Worm (Caenorhabditis elegans) whole organism, L3 larva: ENCODE data around the gene Y47D3A.14.

Source experiments
- elt-3 ChIP-seq, 3 experiments: fragments of 150-350 bp in 1 of 3; sonication (generic microtip) in 2 of 3; optimal IDR thresholded peaks; 2 replicates in 2 of 3; 4 replicates in 1 of 3; lab custom pipeline; 2014 to 2017; ENCODE audit warnings: missing biosample characterization in 3 of 3, missing genetic modification characterization in 3 of 3
- snpc-4 ChIP-seq: fragments of 150-350 bp; optimal IDR thresholded peaks from 2 replicates; lab custom pipeline; 2014; ENCODE audit warnings: missing biosample characterization, missing genetic modification characterization

DNA sequence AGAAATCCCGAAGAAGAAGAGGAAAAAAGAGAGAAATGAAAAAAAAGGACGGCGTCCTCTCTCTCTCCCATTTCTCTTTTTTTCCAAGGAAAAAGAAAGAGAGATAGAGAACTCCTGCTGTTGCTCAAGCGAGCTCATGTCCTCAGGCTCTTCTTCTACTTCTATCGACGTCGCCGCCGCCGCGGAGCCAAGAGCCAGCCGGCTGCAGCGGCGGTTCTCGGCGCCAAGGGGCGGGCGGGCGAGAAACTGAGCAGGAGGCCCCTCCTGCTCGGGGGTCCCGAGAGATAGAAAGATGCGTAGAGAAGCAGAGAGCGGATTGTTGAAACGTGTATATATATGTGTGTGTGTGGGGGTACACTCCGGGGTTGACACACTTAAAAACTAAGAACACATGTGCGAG is 33.7 kb downstream of the Y47D3A.14 start:
- TF ChIP-seq elt-3 (tag; optimal IDR thresholded peaks at IDR 0.05; lab: Kevin White, UChicago) (no peak), snpc-4 (tag; lab: Kevin White, UChicago) (peak; percentile 13)
